Worm (Caenorhabditis elegans): ENCODE results near the gene mdt-19.

- TF ChIP-seq him-1 (tag; optimal IDR thresholded peaks at IDR 0.05) (no peak), dao-5 (tag; optimal IDR thresholded peaks at IDR 0.05) (no peak)
Observed at ce11 chrIII:2636137-2636536, 38.3 kb downstream of the mdt-19 start, which contains the start of gene zmp-2.

Measured in whole organism, L4/young adult.